Worm (Caenorhabditis elegans) whole organism, midembryonic: ENCODE measurements around the gene mspn-1.

ENCODE experiments used
- T22C8.4 ChIP-seq: fragments of 200-800 bp; sonication (Bioruptor generic); IDR thresholded peaks from 2 replicates; pipeline ENCODE4 v1.3.6; 2022; ENCODE audit warnings: missing genetic modification characterization, missing compliant biosample characterization
- klf-2 ChIP-seq: fragments of 200-800 bp; sonication (Bioruptor generic); conservative IDR thresholded peaks from 2 replicates; pipeline ENCODE4 v1.3.6; 2022; ENCODE audit warnings: missing genetic modification reagents, missing genetic modification characterization, missing compliant biosample characterization

DNA sequence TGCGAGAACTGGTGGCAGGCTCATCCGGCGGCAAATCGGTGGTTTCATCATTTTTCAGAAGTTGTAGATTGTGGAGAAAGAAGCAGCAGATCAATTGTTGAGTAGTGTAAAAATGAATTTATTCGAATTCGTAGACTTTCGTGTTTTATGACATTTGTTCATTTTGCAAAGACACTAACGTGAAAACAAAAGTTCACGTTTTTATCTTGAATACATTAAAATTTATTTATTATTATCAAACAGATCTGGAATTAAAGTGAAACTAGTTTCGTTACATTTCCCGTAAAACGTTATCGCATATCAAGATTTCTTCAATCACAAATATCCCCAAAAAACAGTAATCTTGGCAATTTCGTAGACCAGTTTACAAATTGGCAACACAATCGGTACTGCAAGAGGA, 30.9 kb upstream of the mspn-1 start, which contains the start of gene T14G10.8:
- TF ChIP-seq T22C8.4: no peak
- no peak for TF ChIP-seq klf-2 (GFP tag; lab: Robert Waterston, UW)
